Worm (Caenorhabditis elegans) whole organism, L4 larva: ENCODE results near the gene Y48C3A.18.

ENCODE experiments used
- D1046.2 ChIP-seq: fragments of 200-800 bp; sonication (Bioruptor generic); IDR thresholded peaks from 2 replicates; pipeline ENCODE4 v1.3.6; 2022; ENCODE audit warnings: missing genetic modification characterization, missing compliant biosample characterization
- F26F4.8 ChIP-seq: fragments of 200-800 bp; sonication (Bioruptor generic); conservative IDR thresholded peaks from 2 replicates; pipeline ENCODE4 v1.3.6; 2022; ENCODE audit warnings: missing genetic modification characterization, missing compliant biosample characterization
- R02D3.7 ChIP-seq: fragments of 150-350 bp; sonication (generic microtip); optimal IDR thresholded peaks from 3 replicates; lab custom pipeline; 2014; ENCODE audit warnings: missing biosample characterization, missing genetic modification characterization
- ZK337.2 ChIP-seq: fragments of 200-800 bp; sonication (Bioruptor generic); IDR thresholded peaks from 2 replicates; pipeline ENCODE4 v1.3.6; 2022; ENCODE audit warnings: missing genetic modification reagents, missing genetic modification characterization, missing compliant biosample characterization
- ZK546.5 ChIP-seq, 2 experiments: sonication (generic microtip); optimal IDR thresholded peaks; 2 replicates each; lab custom pipeline; 2017; ENCODE audit warnings: missing biosample characterization in 2 of 2, missing genetic modification characterization in 2 of 2
- aha-1 ChIP-seq: fragments of 150-350 bp; peaks from one replicate; lab custom pipeline; 2014; ENCODE audit warnings: missing biosample characterization, missing genetic modification characterization
- aly-2 ChIP-seq: sonication (generic microtip); optimal IDR thresholded peaks from 2 replicates; lab custom pipeline; 2018; ENCODE audit warnings: missing biosample characterization, missing genetic modification characterization
- ama-1 ChIP-seq: fragments of 150-350 bp; optimal IDR thresholded peaks from 2 replicates; lab custom pipeline; 2014; ENCODE audit warnings: inconsistent platforms, mixed read lengths
- ceh-20 ChIP-seq: fragments of 200-800 bp; sonication (Bioruptor generic); IDR thresholded peaks from 2 replicates; pipeline ENCODE4 v1.3.6; 2022; ENCODE audit warnings: missing genetic modification reagents, missing genetic modification characterization, missing compliant biosample characterization
- ceh-28 ChIP-seq: fragments of 150-350 bp; optimal IDR thresholded peaks from 2 replicates; lab custom pipeline; 2014; ENCODE audit warnings: missing biosample characterization, missing genetic modification reagents, missing genetic modification characterization
- ceh-62 ChIP-seq: sonication (generic microtip); optimal IDR thresholded peaks from 2 replicates; lab custom pipeline; 2017; ENCODE audit warnings: missing biosample characterization, missing genetic modification characterization
- ces-1 ChIP-seq: fragments of 150-350 bp; sonication (generic microtip); optimal IDR thresholded peaks from 4 replicates; lab custom pipeline; 2014; ENCODE audit warnings: missing biosample characterization, missing genetic modification reagents, missing genetic modification characterization
- daf-12 ChIP-seq: fragments of 150-350 bp; optimal IDR thresholded peaks from 2 replicates; lab custom pipeline; 2014; ENCODE audit warnings: missing biosample characterization, missing genetic modification reagents, missing genetic modification characterization
- daf-16 ChIP-seq, 3 experiments: sonication (generic microtip); optimal IDR thresholded peaks; 2 replicates each; lab custom pipeline; 2016 to 2017; ENCODE audit warnings: missing genetic modification characterization in 3 of 3, missing genetic modification reagents in 3 of 3, mild to moderate bottlenecking in 2 of 3, missing compliant biosample characterization in 2 of 3, missing biosample characterization in 1 of 3, moderate library complexity in 1 of 3
- daf-19 ChIP-seq: fragments of 200-800 bp; sonication (Bioruptor generic); conservative IDR thresholded peaks from 2 replicates; pipeline ENCODE4 v1.3.6; 2022; ENCODE audit warnings: missing genetic modification characterization, missing compliant biosample characterization
- daf-8 ChIP-seq: fragments of 200-800 bp; sonication (Bioruptor generic); IDR thresholded peaks from 2 replicates; pipeline ENCODE4 v1.3.6; 2022; ENCODE audit warnings: missing genetic modification characterization, missing compliant biosample characterization
- dmd-9 ChIP-seq: fragments of 200-800 bp; sonication (Bioruptor generic); IDR thresholded peaks from 2 replicates; pipeline ENCODE4 v1.3.6; 2022; ENCODE audit warnings: missing genetic modification reagents, missing genetic modification characterization, missing compliant biosample characterization
- egl-27 ChIP-seq: sonication (generic microtip); optimal IDR thresholded peaks from 3 replicates; lab custom pipeline; 2017; ENCODE audit warnings: missing biosample characterization, missing genetic modification reagents, missing genetic modification characterization
- fkh-10 ChIP-seq: fragments of 150-350 bp; optimal IDR thresholded peaks from 2 replicates; lab custom pipeline; 2014; ENCODE audit warnings: missing biosample characterization, missing genetic modification reagents, missing genetic modification characterization
- fos-1 ChIP-seq: fragments of 150-350 bp; optimal IDR thresholded peaks from 2 replicates; lab custom pipeline; 2014; ENCODE audit warnings: missing biosample characterization, missing genetic modification characterization
- gei-8 ChIP-seq: fragments of 200-800 bp; sonication (Bioruptor generic); optimal IDR thresholded peaks from 2 replicates; lab custom pipeline; 2018; ENCODE audit warnings: mild to moderate bottlenecking, missing genetic modification characterization, missing compliant biosample characterization
- hlh-30 ChIP-seq: sonication (generic microtip); optimal IDR thresholded peaks from 2 replicates; lab custom pipeline; 2017; ENCODE audit warnings: antibody characterized with exemption, mild to moderate bottlenecking, missing genetic modification characterization, missing compliant biosample characterization; ENCODE audit not compliant: insufficient read depth
- hmg-1.1 ChIP-seq: fragments of 200-800 bp; sonication (Bioruptor generic); IDR thresholded peaks from 2 replicates; pipeline ENCODE4 v1.3.6; 2022; ENCODE audit warnings: missing genetic modification reagents, missing genetic modification characterization, missing compliant biosample characterization
- jun-1 ChIP-seq: fragments of 150-350 bp; optimal IDR thresholded peaks from 2 replicates; lab custom pipeline; 2014; ENCODE audit warnings: missing biosample characterization, missing genetic modification reagents, missing genetic modification characterization
- lin-13 ChIP-seq: fragments of 150-350 bp; optimal IDR thresholded peaks from 2 replicates; lab custom pipeline; 2014; ENCODE audit warnings: missing biosample characterization, missing genetic modification reagents, missing genetic modification characterization
- lin-29 ChIP-seq: fragments of 200-800 bp; sonication (Bioruptor generic); IDR thresholded peaks from 2 replicates; pipeline ENCODE4 v1.3.6; 2022; ENCODE audit warnings: missing genetic modification reagents, missing genetic modification characterization, missing compliant biosample characterization
- lir-3 ChIP-seq: sonication (generic microtip); optimal IDR thresholded peaks from 2 replicates; lab custom pipeline; 2016; ENCODE audit warnings: mild to moderate bottlenecking, missing genetic modification characterization, missing compliant biosample characterization
- madf-5 ChIP-seq, 2 experiments: fragments of 200-800 bp; sonication (Bioruptor generic); IDR thresholded peaks; 2 replicates each; pipeline ENCODE4 v1.3.6; 2022; ENCODE audit warnings: missing compliant biosample characterization in 2 of 2, missing genetic modification characterization in 2 of 2
- madf-9 ChIP-seq: fragments of 200-800 bp; sonication (Bioruptor generic); conservative IDR thresholded peaks from 2 replicates; pipeline ENCODE4 v1.3.6; 2022; ENCODE audit warnings: missing genetic modification reagents, missing genetic modification characterization, missing compliant biosample characterization
- mdl-1 ChIP-seq, 2 experiments: fragments of 150-350 bp in 1 of 2; sonication (generic microtip) in 1 of 2; optimal IDR thresholded peaks; 2 replicates each; lab custom pipeline; 2014 to 2017; ENCODE audit warnings: missing biosample characterization in 2 of 2, missing genetic modification characterization in 2 of 2
- mdt-29 ChIP-seq: fragments of 200-800 bp; sonication (Bioruptor generic); IDR thresholded peaks from 2 replicates; pipeline ENCODE4 v1.3.6; 2022; ENCODE audit warnings: missing genetic modification reagents, missing genetic modification characterization, missing compliant biosample characterization
- mep-1 ChIP-seq: fragments of 150-350 bp; sonication (generic microtip); optimal IDR thresholded peaks from 3 replicates; lab custom pipeline; 2014; ENCODE audit warnings: missing biosample characterization, missing genetic modification characterization
- mxl-2 ChIP-seq: fragments of 200-800 bp; sonication (Bioruptor generic); conservative IDR thresholded peaks from 2 replicates; pipeline ENCODE4 v1.3.6; 2022; ENCODE audit warnings: missing genetic modification reagents, missing genetic modification characterization, missing compliant biosample characterization
- mxl-3 ChIP-seq: fragments of 200-800 bp; sonication (Bioruptor generic); optimal IDR thresholded peaks from 2 replicates; lab custom pipeline; 2018; ENCODE audit warnings: mild to moderate bottlenecking, missing genetic modification characterization, missing compliant biosample characterization
- nhr-102 ChIP-seq: sonication (generic microtip); optimal IDR thresholded peaks from 2 replicates; lab custom pipeline; 2016; ENCODE audit warnings: mild to moderate bottlenecking, missing genetic modification characterization, moderate library complexity, missing compliant biosample characterization
- nhr-11 ChIP-seq: fragments of 150-350 bp; optimal IDR thresholded peaks from 2 replicates; lab custom pipeline; 2014; ENCODE audit warnings: missing biosample characterization, missing genetic modification characterization
- nhr-237 ChIP-seq: sonication (generic microtip); optimal IDR thresholded peaks from 2 replicates; lab custom pipeline; 2017; ENCODE audit warnings: missing biosample characterization, missing genetic modification characterization
- nhr-6 ChIP-seq: fragments of 150-350 bp; optimal IDR thresholded peaks from 2 replicates; lab custom pipeline; 2014; ENCODE audit warnings: missing biosample characterization, missing genetic modification characterization
- nhr-76 ChIP-seq: fragments of 150-350 bp; optimal IDR thresholded peaks from 2 replicates; lab custom pipeline; 2014; ENCODE audit warnings: missing biosample characterization, missing genetic modification characterization
- pqm-1 ChIP-seq: sonication (generic microtip); optimal IDR thresholded peaks from 2 replicates; lab custom pipeline; 2017; ENCODE audit warnings: missing biosample characterization, missing genetic modification characterization
- skn-1 ChIP-seq: fragments of 150-350 bp; optimal IDR thresholded peaks from 2 replicates; lab custom pipeline; 2014; ENCODE audit warnings: missing biosample characterization, missing genetic modification characterization
- snpc-4 ChIP-seq: fragments of 150-350 bp; optimal IDR thresholded peaks from 2 replicates; lab custom pipeline; 2014; ENCODE audit warnings: missing biosample characterization, missing genetic modification characterization
- spr-3 ChIP-seq: fragments of 200-800 bp; sonication (Bioruptor generic); optimal IDR thresholded peaks from 2 replicates; lab custom pipeline; 2018; ENCODE audit warnings: mild to moderate bottlenecking, missing genetic modification characterization, missing compliant biosample characterization
- tra-1 ChIP-seq: fragments of 200-800 bp; sonication (Bioruptor generic); IDR thresholded peaks from 2 replicates; pipeline ENCODE4 v1.3.6; 2022; ENCODE audit warnings: missing genetic modification reagents, missing genetic modification characterization, missing compliant biosample characterization
- unc-130 ChIP-seq: sonication (generic microtip); optimal IDR thresholded peaks from 2 replicates; lab custom pipeline; 2016; ENCODE audit warnings: missing genetic modification reagents, missing genetic modification characterization, missing compliant biosample characterization
- unc-62 ChIP-seq, 3 experiments: fragments of 150-350 bp in 1 of 3; sonication (generic microtip); optimal IDR thresholded peaks in 2 of 3; peaks in 1 of 3; 1 replicate in 1 of 3; 2 replicates in 2 of 3; lab custom pipeline; 2014 to 2017; ENCODE audit warnings: missing biosample characterization in 3 of 3, missing genetic modification characterization in 3 of 3, missing genetic modification reagents in 3 of 3, missing genotype in 1 of 3
- zag-1 ChIP-seq: fragments of 150-350 bp; optimal IDR thresholded peaks from 2 replicates; lab custom pipeline; 2014; ENCODE audit warnings: missing biosample characterization, missing genetic modification characterization
- zfp-3 ChIP-seq: fragments of 200-800 bp; sonication (Bioruptor generic); conservative IDR thresholded peaks from 2 replicates; pipeline ENCODE4 v1.3.6; 2022; ENCODE audit warnings: missing genetic modification reagents, missing genetic modification characterization, missing compliant biosample characterization
- zip-11 ChIP-seq: fragments of 200-800 bp; sonication (Bioruptor generic); IDR thresholded peaks from 2 replicates; pipeline ENCODE4 v1.3.6; 2022; ENCODE audit warnings: missing genetic modification characterization, missing compliant biosample characterization
- zip-2 ChIP-seq: fragments of 150-350 bp; optimal IDR thresholded peaks from 2 replicates; lab custom pipeline; 2014; ENCODE audit warnings: missing biosample characterization, missing genetic modification characterization

Gene Y48C3A.18

DNA sequence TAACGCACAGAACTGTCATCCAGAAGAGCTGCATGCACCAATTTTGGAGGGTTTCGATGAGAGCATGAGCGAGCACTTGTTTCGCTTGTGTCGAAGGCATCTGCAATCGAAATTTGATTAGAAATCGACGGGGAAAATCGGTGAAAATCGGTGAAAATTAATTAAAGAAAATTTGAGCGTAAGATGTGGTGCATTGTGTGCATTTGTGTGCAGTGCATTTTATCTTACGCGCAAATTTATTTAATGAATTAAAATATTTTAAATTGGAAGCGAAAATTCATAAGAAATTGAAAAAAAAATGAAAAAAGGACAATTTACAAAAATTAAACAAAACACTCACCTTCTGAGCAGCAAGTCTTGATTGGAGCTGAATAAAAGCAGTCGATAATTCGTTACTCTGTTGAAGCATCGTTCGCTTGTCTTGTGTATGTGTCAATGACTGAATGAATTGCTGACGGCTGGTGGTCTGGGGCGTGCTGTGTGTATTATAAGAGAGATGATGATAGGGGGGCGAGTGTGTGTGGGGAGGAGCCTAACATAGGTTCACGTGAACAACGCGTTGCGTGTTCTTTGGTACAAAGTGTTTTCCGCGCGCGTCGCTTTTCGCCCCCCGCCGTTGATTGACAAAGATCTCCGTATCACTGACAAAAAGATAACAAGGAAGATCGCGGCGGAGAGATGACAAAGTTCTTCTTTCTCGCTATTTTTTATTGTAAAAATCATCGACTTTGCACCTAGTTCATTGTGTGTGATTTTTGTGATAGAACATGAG is 49.4 kb downstream of the Y48C3A.18 start (continued):
- TF ChIP-seq mdl-1 (tag; optimal IDR thresholded peaks at IDR 0.05; lab: Kevin White, UChicago) (peak; percentile 54 to 84), ceh-62 (tag; lab: Kevin White, UChicago) (no peak), jun-1 (tag; lab: Kevin White, UChicago) (no peak), mxl-2 (peak; percentile 99), madf-9 (GFP tag; lab: Robert Waterston, UW) (peak; percentile 68), ceh-20 (GFP tag; lab: Robert Waterston, UW) (peak; percentile 81), spr-3 (peak; percentile 21), ZK546.5 (tag; optimal IDR thresholded peaks at IDR 0.05; lab: Kevin White, UChicago) (no peak), D1046.2 (GFP tag; lab: Robert Waterston, UW) (no peak), aha-1 (tag; lab: Kevin White, UChicago) (peak; percentile 99), hmg-1.1 (GFP tag; lab: Robert Waterston, UW) (peak; percentile 56), ceh-28 (tag; lab: Kevin White, UChicago) (no peak), gei-8 (peak; percentile 89), egl-27 (tag; lab: Kevin White, UChicago) (no peak), tra-1 (GFP tag; lab: Robert Waterston, UW) (peak; percentile 83), unc-62 (GFP tag; optimal IDR thresholded peaks at IDR 0.05 in 1 of 2; lab: Kevin White, UChicago) (peak in 1 of 2 experiments; percentile 98), unc-62 (tag; optimal IDR thresholded peaks at IDR 0.05; lab: Kevin White, UChicago) (no peak), lin-13 (GFP tag; lab: Kevin White, UChicago) (no peak), daf-8 (GFP tag; lab: Robert Waterston, UW) (no peak), dmd-9 (no peak), nhr-102 (tag; lab: Kevin White, UChicago) (peak; percentile 89), mep-1 (tag; lab: Kevin White, UChicago) (peak; percentile 70), hlh-30 (peak; percentile 94), nhr-76 (tag; lab: Kevin White, UChicago) (no peak), nhr-6 (no peak), fkh-10 (GFP tag; lab: Kevin White, UChicago) (no peak), F26F4.8 (no peak), zag-1 (tag; lab: Kevin White, UChicago) (no peak), zip-2 (tag; lab: Kevin White, UChicago) (no peak), R02D3.7 (tag; lab: Kevin White, UChicago) (no peak), zfp-3 (GFP tag; lab: Robert Waterston, UW) (0 out of 2 replicates have a peak, but pooled peaks have one; percentile 31), ZK337.2 (no peak), snpc-4 (tag; lab: Kevin White, UChicago) (no peak), ces-1 (GFP tag; lab: Kevin White, UChicago) (no peak), pqm-1 (tag; lab: Kevin White, UChicago) (peak; percentile 48), madf-5 (GFP tag; IDR thresholded peaks at IDR 0.05; lab: Robert Waterston, UW) (0 out of 4 replicates have a peak, but pooled peaks have one; percentile 15 to 22), lir-3 (no peak), unc-130 (no peak), daf-12 (tag; lab: Kevin White, UChicago) (no peak), aly-2 (tag; lab: Kevin White, UChicago) (no peak), fos-1 (no peak), ama-1 (lab: Kevin White, UChicago) (peak; percentile 98), daf-16 (GFP tag; optimal IDR thresholded peaks at IDR 0.05; lab: Kevin White, UChicago) (peak; percentile 75 to 76), daf-16 (tag; optimal IDR thresholded peaks at IDR 0.05; lab: Kevin White, UChicago) (peak; percentile 95), skn-1 (tag; lab: Kevin White, UChicago) (no peak), nhr-237 (tag; lab: Kevin White, UChicago) (no peak), zip-11 (GFP tag; lab: Robert Waterston, UW) (peak; percentile 40; the same call in 1 of the 2 replicates), mdt-29 (GFP tag; lab: Robert Waterston, UW) (0 out of 2 replicates have a peak, but pooled peaks have one; percentile 40), daf-19 (GFP tag; lab: Robert Waterston, UW) (no peak), nhr-11 (tag; lab: Kevin White, UChicago) (peak; percentile 79), mxl-3 (GFP tag; lab: Kevin White, UChicago) (peak; percentile 81), lin-29 (GFP tag; lab: Robert Waterston, UW) (no peak)
